Comparison of ENCODE assay signal across 6 fruit fly cellular contexts in the genomic region with DNA sequence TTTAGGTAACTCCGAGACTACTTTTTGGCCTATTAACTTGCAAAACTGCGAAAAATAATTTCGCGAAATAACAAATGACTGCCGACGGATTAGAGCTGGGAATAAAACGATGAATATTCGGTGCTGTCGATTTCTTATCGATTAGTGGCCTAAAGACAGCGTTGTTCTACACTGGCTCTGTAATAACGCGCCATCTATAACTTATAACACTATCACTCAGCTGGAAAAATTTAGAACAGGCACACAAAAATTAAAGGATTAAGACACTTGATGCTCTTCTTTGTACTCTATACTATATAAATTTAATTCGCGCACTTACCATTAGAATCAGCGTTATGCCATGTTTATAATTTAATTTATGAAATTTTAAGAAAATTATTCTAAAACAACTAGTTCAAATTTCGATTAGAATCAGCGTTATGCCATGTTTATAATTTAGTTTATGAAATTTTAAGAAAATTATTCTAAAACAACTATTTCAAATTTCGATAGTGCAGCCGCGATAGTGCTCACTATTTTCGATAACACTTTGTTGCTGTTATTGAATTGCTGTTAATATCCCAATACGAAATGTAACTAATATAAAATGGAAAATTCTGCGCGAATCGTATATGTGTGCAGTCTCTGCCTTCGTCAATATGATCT.
TF ChIP-seq lines count a peak whose summit lies in the region.

Gene CSN3, minus strand, starts transcription at position 112 of the 645 bp plus-strand sequence.
Gene CG11456, plus strand, starts transcription at position 523 of the 645 bp plus-strand sequence.

- peak; percentile 88 to 90 for TF ChIP-seq CTCF in S2 (optimal IDR thresholded peaks at IDR 0.05; lab: Kevin White, UChicago)
- peak; percentile 96 for TF ChIP-seq CTCF in whole organism, embryonic (GFP tag; optimal IDR thresholded peaks at IDR 0.05; lab: Kevin White, UChicago)

TF ChIP-seq in whole organism, adult, 20 proteins besides CTCF, POLR2A, EP300 and RAD21 (continues in another document):
- no peak for TF ChIP-seq kay (GFP tag; lab: Kevin White, UChicago; ENCODE audit: borderline replicate concordance)
- no peak for TF ChIP-seq CG5204 (GFP tag; optimal IDR thresholded peaks at IDR 0.05; lab: Kevin White, UChicago)
- peak; percentile 59 for TF ChIP-seq toe (GFP tag; optimal IDR thresholded peaks at IDR 0.05; lab: Kevin White, UChicago)
- no peak for TF ChIP-seq cnc (optimal IDR thresholded peaks at IDR 0.05; lab: Kevin White, UChicago)
- TF ChIP-seq CG11617 (GFP tag; optimal IDR thresholded peaks at IDR 0.05; lab: Kevin White, UChicago) = peak; percentile 5
- TF ChIP-seq CG7045 (GFP tag; optimal IDR thresholded peaks at IDR 0.05; lab: Kevin White, UChicago) = peak; percentile 2
- peak; percentile 55 for TF ChIP-seq pad (GFP tag; optimal IDR thresholded peaks at IDR 0.05; lab: Kevin White, UChicago)
- no peak for TF ChIP-seq CG33017 (tag; optimal IDR thresholded peaks at IDR 0.05; lab: Kevin White, UChicago)
- TF ChIP-seq CG14711 (tag; optimal IDR thresholded peaks at IDR 0.05; lab: Kevin White, UChicago) = peak; percentile 28
- peak; percentile 62 for TF ChIP-seq Hr96 (GFP tag; optimal IDR thresholded peaks at IDR 0.05; lab: Kevin White, UChicago)
- TF ChIP-seq CG12768 (GFP tag; optimal IDR thresholded peaks at IDR 0.05; lab: Kevin White, UChicago) = peak; percentile 4
- TF ChIP-seq bab1 (GFP tag; optimal IDR thresholded peaks at IDR 0.05; lab: Kevin White, UChicago) = no peak
- TF ChIP-seq CG1620 (GFP tag; optimal IDR thresholded peaks at IDR 0.05; lab: Kevin White, UChicago) = peak; percentile 63
- TF ChIP-seq CG7101 (tag; optimal IDR thresholded peaks at IDR 0.05; lab: Kevin White, UChicago) = peak; percentile 61
- TF ChIP-seq cic (GFP tag; optimal IDR thresholded peaks at IDR 0.05; lab: Kevin White, UChicago) = no peak
- no peak for TF ChIP-seq Clk (GFP tag; optimal IDR thresholded peaks at IDR 0.05; lab: Kevin White, UChicago)

TF ChIP-seq in whole organism, embryonic, 481 proteins besides CTCF, POLR2A, EP300 and RAD21 (continues in another document):
- TF ChIP-seq CG14860 (GFP tag; IDR thresholded peaks at IDR 0.05; lab: Robert Waterston, UW; ENCODE audit: partially characterized antibody) (peak; percentile 46; the same call in 2 of the 3 replicates), CG1602 (GFP tag; optimal IDR thresholded peaks at IDR 0.05; lab: Kevin White, UChicago) (peak; percentile 21), exex (tag; optimal IDR thresholded peaks at IDR 0.05; lab: Kevin White, UChicago) (no peak), Lim3 (GFP tag; IDR thresholded peaks at IDR 0.05; lab: Robert Waterston, UW) (no peak), Dbx (GFP tag; IDR thresholded peaks at IDR 0.05; lab: Robert Waterston, UW) (peak; percentile 67; the same call in 2 of the 3 replicates), Six4 (GFP tag; optimal IDR thresholded peaks at IDR 0.05; lab: Kevin White, UChicago) (peak; percentile 8), Fer3 (tag; optimal IDR thresholded peaks at IDR 0.05; lab: Kevin White, UChicago) (peak; percentile 1), Hr51 (GFP tag; optimal IDR thresholded peaks at IDR 0.05; lab: Kevin White, UChicago) (peak in 1 of 2 experiments; percentile 19), Oaz (GFP tag; IDR thresholded peaks at IDR 0.05; lab: Robert Waterston, UW) (no peak), CG30020 (tag; optimal IDR thresholded peaks at IDR 0.05; lab: Kevin White, UChicago) (peak; percentile 46), CG12942 (GFP tag; optimal IDR thresholded peaks at IDR 0.05; lab: Kevin White, UChicago) (peak; percentile 15), Usf (GFP tag; optimal IDR thresholded peaks at IDR 0.05; lab: Kevin White, UChicago) (no peak), Side (GFP tag; optimal IDR thresholded peaks at IDR 0.05; lab: Kevin White, UChicago) (peak; percentile 14), CG14710 (tag; optimal IDR thresholded peaks at IDR 0.05; lab: Kevin White, UChicago) (peak; percentile 60), Dp (GFP tag; optimal IDR thresholded peaks at IDR 0.05; lab: Kevin White, UChicago) (peak; percentile 70), vfl (GFP tag; optimal IDR thresholded peaks at IDR 0.05; lab: Kevin White, UChicago) (peak; percentile 55)

TF ChIP-seq in whole organism, prepupa, 60 proteins besides CTCF, POLR2A, EP300 and RAD21 (continues in another document):
- TF ChIP-seq acj6 (GFP tag; optimal IDR thresholded peaks at IDR 0.05; lab: Kevin White, UChicago) (no peak), dac (GFP tag; optimal IDR thresholded peaks at IDR 0.05; lab: Kevin White, UChicago) (no peak), CG34406 (GFP tag; optimal IDR thresholded peaks at IDR 0.05; lab: Kevin White, UChicago) (no peak), salr (GFP tag; optimal IDR thresholded peaks at IDR 0.05; lab: Kevin White, UChicago) (no peak), Sox102F (GFP tag; optimal IDR thresholded peaks at IDR 0.05; lab: Kevin White, UChicago) (no peak), CG9139 (GFP tag; optimal IDR thresholded peaks at IDR 0.05; lab: Kevin White, UChicago) (no peak), Hr38 (GFP tag; optimal IDR thresholded peaks at IDR 0.05; lab: Kevin White, UChicago) (no peak), CG7368 (GFP tag; optimal IDR thresholded peaks at IDR 0.05; lab: Kevin White, UChicago) (no peak), fd59A (GFP tag; optimal IDR thresholded peaks at IDR 0.05; lab: Kevin White, UChicago) (no peak), CG8319 (GFP tag; optimal IDR thresholded peaks at IDR 0.05; lab: Kevin White, UChicago) (no peak), CG11902 (GFP tag; optimal IDR thresholded peaks at IDR 0.05; lab: Kevin White, UChicago) (no peak), CG8632 (GFP tag; optimal IDR thresholded peaks at IDR 0.05; lab: Kevin White, UChicago) (no peak), CG6808 (GFP tag; optimal IDR thresholded peaks at IDR 0.05; lab: Kevin White, UChicago) (peak; percentile 58), Smox (GFP tag; optimal IDR thresholded peaks at IDR 0.05; lab: Kevin White, UChicago) (peak; percentile 12), Sox15 (GFP tag; optimal IDR thresholded peaks at IDR 0.05; lab: Kevin White, UChicago) (no peak), CG6792 (GFP tag; optimal IDR thresholded peaks at IDR 0.05; lab: Kevin White, UChicago) (peak; percentile 2), esn (GFP tag; optimal IDR thresholded peaks at IDR 0.05; lab: Kevin White, UChicago) (no peak), cyc (GFP tag; optimal IDR thresholded peaks at IDR 0.05; lab: Kevin White, UChicago) (peak; percentile 53)

TF ChIP-seq in whole organism, pupa, 21 proteins besides CTCF, POLR2A, EP300 and RAD21:
- no peak for TF ChIP-seq CG17806 (tag; optimal IDR thresholded peaks at IDR 0.05; lab: Kevin White, UChicago)
- TF ChIP-seq CG9948 (tag; optimal IDR thresholded peaks at IDR 0.05; lab: Kevin White, UChicago) = no peak
- no peak for TF ChIP-seq CG32121 (GFP tag; IDR thresholded peaks at IDR 0.05; lab: Robert Waterston, UW)
- no peak for TF ChIP-seq gl (tag; optimal IDR thresholded peaks at IDR 0.05; lab: Kevin White, UChicago)
- no peak for TF ChIP-seq CG8159 (tag; optimal IDR thresholded peaks at IDR 0.05; lab: Kevin White, UChicago)
- TF ChIP-seq fd96Ca (GFP tag; IDR thresholded peaks at IDR 0.05; lab: Robert Waterston, UW) = no peak
- 0 out of 3 replicates have a peak, but pooled peaks have one; percentile 25 for TF ChIP-seq CG4496 (GFP tag; IDR thresholded peaks at IDR 0.05; lab: Robert Waterston, UW)
- no peak for TF ChIP-seq CG13204 (GFP tag; optimal IDR thresholded peaks at IDR 0.05; lab: Kevin White, UChicago)

TF ChIP-seq in whole organism, wandering third instar larva, 38 proteins besides CTCF, POLR2A, EP300 and RAD21 (continues in another document):
- TF ChIP-seq lola (GFP tag; optimal IDR thresholded peaks at IDR 0.05; lab: Kevin White, UChicago) (no peak), Rel (GFP tag; optimal IDR thresholded peaks at IDR 0.05; lab: Kevin White, UChicago) (no peak), Rel (tag; optimal IDR thresholded peaks at IDR 0.05; lab: Kevin White, UChicago) (no peak), sage (GFP tag; optimal IDR thresholded peaks at IDR 0.05; lab: Kevin White, UChicago) (no peak), tai (GFP tag; optimal IDR thresholded peaks at IDR 0.05; lab: Kevin White, UChicago) (peak; percentile 85), Myc (optimal IDR thresholded peaks at IDR 0.05; lab: Kevin White, UChicago) (peak; percentile 56), usp (GFP tag; optimal IDR thresholded peaks at IDR 0.05; lab: Kevin White, UChicago) (no peak), psq (GFP tag; optimal IDR thresholded peaks at IDR 0.05; lab: Kevin White, UChicago) (peak; percentile 11), foxo (GFP tag; optimal IDR thresholded peaks at IDR 0.05; lab: Kevin White, UChicago) (peak in 1 of 2 experiments; percentile 71), rgr (GFP tag; optimal IDR thresholded peaks at IDR 0.05; lab: Kevin White, UChicago) (peak; percentile 56), br (GFP tag; optimal IDR thresholded peaks at IDR 0.05; lab: Kevin White, UChicago) (no peak), dmrt93B (GFP tag; optimal IDR thresholded peaks at IDR 0.05; lab: Kevin White, UChicago) (no peak), Abd-B (GFP tag; optimal IDR thresholded peaks at IDR 0.05; lab: Kevin White, UChicago) (no peak), GATAd (GFP tag; optimal IDR thresholded peaks at IDR 0.05; lab: Kevin White, UChicago) (no peak), CrebA (GFP tag; optimal IDR thresholded peaks at IDR 0.05; lab: Kevin White, UChicago; ENCODE audit: borderline replicate concordance) (no peak), Hnf4 (GFP tag; optimal IDR thresholded peaks at IDR 0.05; lab: Kevin White, UChicago) (peak; percentile 77), Mio (GFP tag; optimal IDR thresholded peaks at IDR 0.05; lab: Kevin White, UChicago) (no peak), N (GFP tag; optimal IDR thresholded peaks at IDR 0.05; lab: Kevin White, UChicago) (no peak), Hr78 (GFP tag; optimal IDR thresholded peaks at IDR 0.05; lab: Kevin White, UChicago) (no peak), Vsx2 (GFP tag; optimal IDR thresholded peaks at IDR 0.05; lab: Kevin White, UChicago; ENCODE audit: partially characterized antibody) (no peak), jim (GFP tag; optimal IDR thresholded peaks at IDR 0.05; lab: Kevin White, UChicago) (peak; percentile 4), Dfd (GFP tag; optimal IDR thresholded peaks at IDR 0.05; lab: Kevin White, UChicago) (no peak), Sp1 (GFP tag; optimal IDR thresholded peaks at IDR 0.05; lab: Kevin White, UChicago) (no peak), brk (GFP tag; optimal IDR thresholded peaks at IDR 0.05; lab: Kevin White, UChicago) (peak; percentile 66), HLH106 (tag; optimal IDR thresholded peaks at IDR 0.05; lab: Kevin White, UChicago) (no peak), ey (GFP tag; optimal IDR thresholded peaks at IDR 0.05; lab: Kevin White, UChicago) (peak; percentile 51), OdsH (GFP tag; optimal IDR thresholded peaks at IDR 0.05; lab: Kevin White, UChicago) (no peak), CG32264 (GFP tag; optimal IDR thresholded peaks at IDR 0.05; lab: Kevin White, UChicago) (no peak), CG9705 (GFP tag; optimal IDR thresholded peaks at IDR 0.05; lab: Kevin White, UChicago) (no peak), Dif (GFP tag; optimal IDR thresholded peaks at IDR 0.05; lab: Kevin White, UChicago; ENCODE audit: partially characterized antibody) (no peak), pan (optimal IDR thresholded peaks at IDR 0.05; lab: Kevin White, UChicago) (no peak)
